Worm (Caenorhabditis elegans) whole organism, L2 larva: ENCODE data around the gene hsp-6.

Experiments
- F13H6.1 ChIP-seq: sonication (generic microtip); optimal IDR thresholded peaks from 2 replicates; lab custom pipeline; 2016; ENCODE audit warnings: missing genetic modification characterization, missing compliant biosample characterization
- ZK546.5 ChIP-seq: sonication (generic microtip); optimal IDR thresholded peaks from 2 replicates; lab custom pipeline; 2017; ENCODE audit warnings: missing biosample characterization, missing genetic modification characterization
- aly-2 ChIP-seq: fragments of 150-350 bp; optimal IDR thresholded peaks from 2 replicates; lab custom pipeline; 2014; ENCODE audit warnings: missing biosample characterization, missing genetic modification characterization
- blmp-1 ChIP-seq: sonication (generic microtip); optimal IDR thresholded peaks from 2 replicates; lab custom pipeline; 2017; ENCODE audit warnings: missing genetic modification characterization, mild to moderate bottlenecking, missing compliant biosample characterization, antibody characterized with exemption, moderate library complexity; ENCODE audit not compliant: insufficient read depth
- dmd-4 ChIP-seq: sonication (generic microtip); optimal IDR thresholded peaks from 2 replicates; lab custom pipeline; 2017; ENCODE audit warnings: missing biosample characterization, missing genetic modification characterization
- egl-27 ChIP-seq: sonication (generic microtip); optimal IDR thresholded peaks from 3 replicates; lab custom pipeline; 2017; ENCODE audit warnings: missing biosample characterization, missing genetic modification reagents, missing genetic modification characterization
- elt-1 ChIP-seq: fragments of 150-350 bp; optimal IDR thresholded peaks from 2 replicates; lab custom pipeline; 2014; ENCODE audit warnings: missing biosample characterization, missing genetic modification characterization
- lin-13 ChIP-seq: fragments of 150-350 bp; optimal IDR thresholded peaks from 2 replicates; lab custom pipeline; 2014; ENCODE audit warnings: missing biosample characterization, missing genetic modification reagents, missing genetic modification characterization
- lsy-2 ChIP-seq, 2 experiments: fragments of 150-350 bp in 1 of 2; sonication (generic microtip) in 1 of 2; optimal IDR thresholded peaks; 2 replicates each; lab custom pipeline; 2014 to 2017; ENCODE audit warnings: missing biosample characterization in 2 of 2, missing genetic modification characterization in 2 of 2
- mdl-1 ChIP-seq, 2 experiments: fragments of 150-350 bp in 1 of 2; sonication (generic microtip) in 1 of 2; optimal IDR thresholded peaks; 2 replicates each; lab custom pipeline; 2017; ENCODE audit warnings: missing biosample characterization in 2 of 2, missing genetic modification characterization in 2 of 2
- nhr-237 ChIP-seq: fragments of 150-350 bp; optimal IDR thresholded peaks from 2 replicates; lab custom pipeline; 2014; ENCODE audit warnings: missing biosample characterization, missing genetic modification characterization
- snpc-4 ChIP-seq: fragments of 150-350 bp; optimal IDR thresholded peaks from 2 replicates; lab custom pipeline; 2014; ENCODE audit warnings: missing biosample characterization, missing genetic modification characterization
- zag-1 ChIP-seq: fragments of 150-350 bp; optimal IDR thresholded peaks from 2 replicates; lab custom pipeline; 2014; ENCODE audit warnings: missing biosample characterization, missing genetic modification characterization
- ztf-4 ChIP-seq: fragments of 150-350 bp; optimal IDR thresholded peaks from 2 replicates; lab custom pipeline; 2014; ENCODE audit warnings: missing biosample characterization, missing genetic modification characterization

DNA sequence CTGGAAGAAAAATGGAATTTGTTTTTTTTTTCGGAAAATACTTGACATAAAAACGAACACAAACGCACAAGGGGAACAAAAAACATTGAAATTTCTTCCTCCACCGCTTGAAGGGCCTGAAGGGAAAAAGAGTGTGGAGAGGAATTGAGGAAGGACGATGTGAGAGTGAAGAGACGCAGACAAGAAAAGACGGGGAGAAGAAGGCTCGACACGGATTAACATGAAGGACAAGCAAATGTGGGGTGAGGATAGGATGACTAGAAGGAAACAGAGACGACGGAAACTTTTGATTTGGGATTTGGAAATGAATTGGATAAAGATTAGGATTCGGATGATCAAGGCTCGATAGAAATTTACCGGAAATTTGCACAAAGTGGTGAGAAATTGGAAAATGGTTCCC lies 34.0 kb upstream of the hsp-6 start:
- TF ChIP-seq zag-1 (tag; lab: Kevin White, UChicago), result no peak
- TF ChIP-seq egl-27 (tag; lab: Kevin White, UChicago), result no peak
- TF ChIP-seq lin-13 (GFP tag; lab: Kevin White, UChicago), result no peak
- no peak for TF ChIP-seq ZK546.5 (tag; lab: Kevin White, UChicago)
- no peak for TF ChIP-seq aly-2 (tag; lab: Kevin White, UChicago)
- no peak for TF ChIP-seq mdl-1 (tag; optimal IDR thresholded peaks at IDR 0.05; lab: Kevin White, UChicago)
- no peak for TF ChIP-seq blmp-1 (tag; lab: Kevin White, UChicago)
- TF ChIP-seq lsy-2 (tag; optimal IDR thresholded peaks at IDR 0.05; lab: Kevin White, UChicago), result peak in 1 of 2 experiments; percentile 45
- TF ChIP-seq F13H6.1 (tag; lab: Kevin White, UChicago), result no peak
- TF ChIP-seq elt-1 (tag; lab: Kevin White, UChicago), result no peak
- TF ChIP-seq ztf-4 (tag; lab: Kevin White, UChicago), result no peak
- no peak for TF ChIP-seq snpc-4
- TF ChIP-seq dmd-4 (tag; lab: Kevin White, UChicago), result no peak
- TF ChIP-seq nhr-237 (tag; lab: Kevin White, UChicago), result no peak
